Worm (Caenorhabditis elegans) whole organism, L4 larva: ENCODE measurements around the gene W02D7.11.

Experiments
- ama-1 ChIP-seq: fragments of 150-350 bp; optimal IDR thresholded peaks from 2 replicates; lab custom pipeline; 2014; ENCODE audit warnings: inconsistent platforms, mixed read lengths
- daf-16 ChIP-seq, 3 experiments: sonication (generic microtip); optimal IDR thresholded peaks; 2 replicates each; lab custom pipeline; 2016 to 2017; ENCODE audit warnings: missing genetic modification characterization in 3 of 3, missing genetic modification reagents in 3 of 3, mild to moderate bottlenecking in 2 of 3, missing compliant biosample characterization in 2 of 3, missing biosample characterization in 1 of 3, moderate library complexity in 1 of 3
- fkh-10 ChIP-seq: fragments of 150-350 bp; optimal IDR thresholded peaks from 2 replicates; lab custom pipeline; 2014; ENCODE audit warnings: missing biosample characterization, missing genetic modification reagents, missing genetic modification characterization
- jun-1 ChIP-seq: fragments of 150-350 bp; optimal IDR thresholded peaks from 2 replicates; lab custom pipeline; 2014; ENCODE audit warnings: missing biosample characterization, missing genetic modification reagents, missing genetic modification characterization
- lin-15B ChIP-seq: fragments of 150-350 bp; sonication (generic microtip); optimal IDR thresholded peaks from 3 replicates; lab custom pipeline; 2014; ENCODE audit warnings: missing biosample characterization, missing genetic modification characterization
- lin-38 ChIP-seq: fragments of 200-800 bp; sonication (Bioruptor generic); IDR thresholded peaks from 2 replicates; pipeline ENCODE4 v1.3.6; 2022; ENCODE audit warnings: missing genetic modification reagents, missing genetic modification characterization, missing compliant biosample characterization
- nhr-237 ChIP-seq: sonication (generic microtip); optimal IDR thresholded peaks from 2 replicates; lab custom pipeline; 2017; ENCODE audit warnings: missing biosample characterization, missing genetic modification characterization
- nhr-25 ChIP-seq: sonication (generic microtip); optimal IDR thresholded peaks from 2 replicates; lab custom pipeline; 2017; ENCODE audit warnings: missing genetic modification characterization, mild to moderate bottlenecking, missing compliant biosample characterization, antibody characterized with exemption, moderate library complexity, borderline replicate concordance; ENCODE audit not compliant: insufficient read depth
- ztf-11 ChIP-seq: fragments of 150-350 bp; optimal IDR thresholded peaks from 2 replicates; lab custom pipeline; 2014; ENCODE audit warnings: missing biosample characterization, missing genetic modification characterization

DNA sequence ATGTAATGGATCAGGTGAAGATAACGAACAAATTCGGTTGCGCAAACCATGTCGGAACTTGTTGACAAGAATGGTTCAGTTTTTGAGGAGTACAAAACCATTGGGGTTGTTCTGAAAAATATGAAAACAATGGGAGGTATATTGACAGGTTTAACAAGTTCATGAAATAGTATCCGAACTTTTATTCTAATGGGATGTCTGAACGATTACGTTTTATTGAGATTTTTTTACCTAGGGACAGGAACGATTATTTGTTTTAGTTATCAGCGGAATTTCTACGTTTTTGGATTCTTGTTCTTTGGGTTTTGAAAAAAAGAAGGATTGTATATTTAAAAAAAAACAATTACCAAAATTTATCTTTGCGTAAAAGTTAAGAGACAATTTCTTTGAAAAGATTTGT is 23.5 kb downstream of the W02D7.11 start, which contains the start of gene str-135:
- TF ChIP-seq ama-1 = no peak
- TF ChIP-seq lin-38 = no peak
- no peak for TF ChIP-seq daf-16 (GFP tag; optimal IDR thresholded peaks at IDR 0.05; lab: Kevin White, UChicago)
- no peak for TF ChIP-seq daf-16 (tag; optimal IDR thresholded peaks at IDR 0.05; lab: Kevin White, UChicago)
- TF ChIP-seq ztf-11 = no peak
- TF ChIP-seq nhr-25 (tag; lab: Kevin White, UChicago) = no peak
- TF ChIP-seq lin-15B (tag; lab: Kevin White, UChicago) = no peak
- no peak for TF ChIP-seq nhr-237 (tag; lab: Kevin White, UChicago)
- TF ChIP-seq fkh-10 = no peak
- TF ChIP-seq jun-1 (tag; lab: Kevin White, UChicago) = no peak
